Worm (Caenorhabditis elegans): ENCODE results near the gene odr-2.

Gene odr-2

ce11 chrV:7060396-7060795, 43.0 kb upstream of the odr-2 start, which contains the start of the genes Y57E12AL.6 and Y57E12AL.1 (continued):
- TF ChIP-seq madf-8 (GFP tag; conservative IDR thresholded peaks at IDR 0.05) (no peak; the same call in 1 of the 2 replicates), aptf-3 (GFP tag; IDR thresholded peaks at IDR 0.05) (no peak), hmg-1.2 (GFP tag; IDR thresholded peaks at IDR 0.05) (peak; percentile 43; the same call in 1 of the 2 replicates), repo-1 (tag; optimal IDR thresholded peaks at IDR 0.05) (peak; percentile 48), attf-6 (GFP tag; IDR thresholded peaks at IDR 0.05) (no peak), athp-1 (tag; optimal IDR thresholded peaks at IDR 0.05) (peak; percentile 33), lin-54 (GFP tag; optimal IDR thresholded peaks at IDR 0.05) (peak; percentile 82), egl-18 (GFP tag; IDR thresholded peaks at IDR 0.05) (no peak), ztf-18 (tag; optimal IDR thresholded peaks at IDR 0.05) (peak; percentile 98), B0336.3 (GFP tag; IDR thresholded peaks at IDR 0.05) (peak; percentile 65; the same call in 1 of the 2 replicates), dpff-1 (tag; optimal IDR thresholded peaks at IDR 0.05) (no peak), snpc-4 (GFP tag; optimal IDR thresholded peaks at IDR 0.05) (peak; percentile 58), snpc-4 (tag; optimal IDR thresholded peaks at IDR 0.05) (peak; percentile 73 to 83 (median 81)), F57A8.1 (GFP tag; optimal IDR thresholded peaks at IDR 0.05) (no peak), ceh-100 (GFP tag; IDR thresholded peaks at IDR 0.05) (0 out of 2 replicates have a peak, but pooled peaks have one; percentile 11), F39B2.1 (GFP tag; IDR thresholded peaks at IDR 0.05) (no peak), T26A5.8 (tag; optimal IDR thresholded peaks at IDR 0.05) (no peak), ceh-91 (GFP tag; IDR thresholded peaks at IDR 0.05) (no peak), hrde-1 (tag; optimal IDR thresholded peaks at IDR 0.05; ENCODE audit: borderline replicate concordance) (no peak), atf-7 (tag; optimal IDR thresholded peaks at IDR 0.05) (peak; percentile 33), mel-28 (tag; optimal IDR thresholded peaks at IDR 0.05; ENCODE audit: borderline replicate concordance) (peak; percentile 16), nfya-2 (GFP tag; IDR thresholded peaks at IDR 0.05) (no peak), Y53F4B.3 (GFP tag; IDR thresholded peaks at IDR 0.05) (no peak), attf-3 (GFP tag; conservative IDR thresholded peaks at IDR 0.05) (peak; percentile 51; the same call in 1 of the 2 replicates), F23B12.7 (tag; optimal IDR thresholded peaks at IDR 0.05; ENCODE audit: insufficient read depth) (peak; percentile 58), let-607 (tag; optimal IDR thresholded peaks at IDR 0.05) (peak; percentile 33 to 82), bed-2 (GFP tag; IDR thresholded peaks at IDR 0.05) (no peak), sea-2 (GFP tag; IDR thresholded peaks at IDR 0.05) (no peak), ztf-3 (GFP tag; optimal IDR thresholded peaks at IDR 0.05) (no peak), unc-130 (GFP tag; optimal IDR thresholded peaks at IDR 0.05) (no peak), pha-4 (tag; optimal IDR thresholded peaks at IDR 0.05) (peak; percentile 38), gei-17 (GFP tag; optimal IDR thresholded peaks at IDR 0.05) (peak; percentile 35), lag-1 (GFP tag; IDR thresholded peaks at IDR 0.05) (no peak), efl-1 (GFP tag; optimal IDR thresholded peaks at IDR 0.05) (peak; percentile 55), ccch-3 (GFP tag; optimal IDR thresholded peaks at IDR 0.05) (no peak), ekl-4 (GFP tag; IDR thresholded peaks at IDR 0.05) (peak; percentile 45; the same call in 1 of the 2 replicates), egl-44 (GFP tag; IDR thresholded peaks at IDR 0.05) (no peak), B0261.1 (tag; optimal IDR thresholded peaks at IDR 0.05) (no peak), rpc-1 (optimal IDR thresholded peaks at IDR 0.05) (no peak), rpc-1 (tag; optimal IDR thresholded peaks at IDR 0.05) (no peak), hlh-12 (tag; optimal IDR thresholded peaks at IDR 0.05) (no peak), ceh-58 (GFP tag; IDR thresholded peaks at IDR 0.05) (no peak), unc-62 (GFP tag; optimal IDR thresholded peaks at IDR 0.05) (no peak), C06A6.2 (GFP tag; conservative IDR thresholded peaks at IDR 0.05) (0 out of 2 replicates have a peak, but pooled peaks have one; percentile 45), F22D6.2 (tag; optimal IDR thresholded peaks at IDR 0.05) (no peak), ceh-79 (tag; optimal IDR thresholded peaks at IDR 0.05) (no peak), mes-4 (tag; optimal IDR thresholded peaks at IDR 0.05) (no peak), B0019.2 (GFP tag; conservative IDR thresholded peaks at IDR 0.05) (no peak), ceh-40 (GFP tag; IDR thresholded peaks at IDR 0.05) (no peak), T07F8.4 (tag; optimal IDR thresholded peaks at IDR 0.05) (no peak)
